Worm (Caenorhabditis elegans) whole organism, L3 larva: ENCODE measurements around the gene F01F1.15.
A peak's percentile ranks its signal among the peaks of the same experiment; 100 is the strongest.

Experiments
- R02D3.7 ChIP-seq: fragments of 150-350 bp; optimal IDR thresholded peaks from 2 replicates; lab custom pipeline; 2014; ENCODE audit warnings: missing biosample characterization, missing genetic modification characterization
- ZK546.5 ChIP-seq: sonication (generic microtip); optimal IDR thresholded peaks from 2 replicates; lab custom pipeline; 2017; ENCODE audit warnings: missing biosample characterization, missing genetic modification characterization
- aly-2 ChIP-seq: fragments of 150-350 bp; optimal IDR thresholded peaks from 2 replicates; lab custom pipeline; 2014; ENCODE audit warnings: missing biosample characterization, missing genetic modification characterization
- ama-1 ChIP-seq: fragments of 150-350 bp; optimal IDR thresholded peaks from 2 replicates; lab custom pipeline; 2018
- ceh-16 ChIP-seq: sonication (generic microtip); optimal IDR thresholded peaks from 2 replicates; lab custom pipeline; 2017; ENCODE audit warnings: missing biosample characterization, missing genetic modification characterization
- ceh-28 ChIP-seq: fragments of 150-350 bp; optimal IDR thresholded peaks from 2 replicates; lab custom pipeline; 2014; ENCODE audit warnings: missing biosample characterization, missing genetic modification reagents, missing genetic modification characterization
- ceh-82 ChIP-seq: fragments of 150-350 bp; optimal IDR thresholded peaks from 2 replicates; lab custom pipeline; 2014; ENCODE audit warnings: missing biosample characterization, missing genetic modification characterization
- ceh-9 ChIP-seq: sonication (generic microtip); optimal IDR thresholded peaks from 2 replicates; lab custom pipeline; 2018; ENCODE audit warnings: missing biosample characterization, missing genetic modification characterization
- daf-12 ChIP-seq: fragments of 150-350 bp; optimal IDR thresholded peaks from 2 replicates; lab custom pipeline; 2014; ENCODE audit warnings: missing biosample characterization, missing genetic modification reagents, missing genetic modification characterization
- egl-27 ChIP-seq: sonication (generic microtip); optimal IDR thresholded peaks from 4 replicates; lab custom pipeline; 2017; ENCODE audit warnings: missing biosample characterization, missing genetic modification reagents, missing genetic modification characterization
- egl-5 ChIP-seq: fragments of 150-350 bp; optimal IDR thresholded peaks from 2 replicates; lab custom pipeline; 2017; ENCODE audit warnings: missing biosample characterization, missing genetic modification reagents, missing genetic modification characterization, inconsistent platforms
- elt-1 ChIP-seq: fragments of 150-350 bp; optimal IDR thresholded peaks from 2 replicates; lab custom pipeline; 2014; ENCODE audit warnings: missing biosample characterization, missing genetic modification characterization
- elt-2 ChIP-seq: sonication (generic microtip); optimal IDR thresholded peaks from 2 replicates; lab custom pipeline; 2016; ENCODE audit warnings: missing genetic modification reagents, mild to moderate bottlenecking, missing genetic modification characterization, missing compliant biosample characterization
- elt-3 ChIP-seq, 3 experiments: fragments of 150-350 bp in 1 of 3; sonication (generic microtip) in 2 of 3; optimal IDR thresholded peaks; 2 replicates in 2 of 3; 4 replicates in 1 of 3; lab custom pipeline; 2014 to 2017; ENCODE audit warnings: missing biosample characterization in 3 of 3, missing genetic modification characterization in 3 of 3
- eor-1 ChIP-seq, 2 experiments: fragments of 150-350 bp; optimal IDR thresholded peaks; 2 replicates each; lab custom pipeline; 2014 to 2018; ENCODE audit warnings: missing biosample characterization in 2 of 2, missing genetic modification characterization in 2 of 2
- fkh-10 ChIP-seq: sonication (generic microtip); optimal IDR thresholded peaks from 2 replicates; lab custom pipeline; 2017; ENCODE audit warnings: missing biosample characterization, missing genetic modification reagents, missing genetic modification characterization
- fkh-2 ChIP-seq: fragments of 150-350 bp; optimal IDR thresholded peaks from 2 replicates; lab custom pipeline; 2014; ENCODE audit warnings: missing biosample characterization, missing genetic modification reagents, missing genetic modification characterization
- fos-1 ChIP-seq: fragments of 150-350 bp; optimal IDR thresholded peaks from 2 replicates; lab custom pipeline; 2014; ENCODE audit warnings: missing biosample characterization, missing genetic modification characterization
- hmg-11 ChIP-seq: sonication (generic microtip); optimal IDR thresholded peaks from 2 replicates; lab custom pipeline; 2016; ENCODE audit warnings: missing genetic modification characterization, missing compliant biosample characterization
- jun-1 ChIP-seq: fragments of 150-350 bp; optimal IDR thresholded peaks from 2 replicates; lab custom pipeline; 2014; ENCODE audit warnings: missing biosample characterization, missing genetic modification reagents, missing genetic modification characterization
- lin-15B ChIP-seq: fragments of 150-350 bp; optimal IDR thresholded peaks from 2 replicates; lab custom pipeline; 2014; ENCODE audit warnings: missing biosample characterization, missing genetic modification characterization
- lin-39 ChIP-seq: fragments of 150-350 bp; optimal IDR thresholded peaks from 2 replicates; lab custom pipeline; 2018; ENCODE audit warnings: missing biosample characterization, missing genetic modification reagents, missing genetic modification characterization
- lsy-12 ChIP-seq: sonication (generic microtip); optimal IDR thresholded peaks from 2 replicates; lab custom pipeline; 2016; ENCODE audit warnings: mild to moderate bottlenecking, missing genetic modification characterization, missing compliant biosample characterization
- mdl-1 ChIP-seq: fragments of 150-350 bp; optimal IDR thresholded peaks from 2 replicates; lab custom pipeline; 2014; ENCODE audit warnings: missing biosample characterization, missing genetic modification characterization
- mml-1 ChIP-seq: fragments of 150-350 bp; sonication (generic microtip); optimal IDR thresholded peaks from 3 replicates; lab custom pipeline; 2014; ENCODE audit warnings: missing biosample characterization, missing genetic modification characterization
- nfya-1 ChIP-seq: sonication (generic microtip); optimal IDR thresholded peaks from 2 replicates; lab custom pipeline; 2017; ENCODE audit warnings: missing genetic modification characterization, mild to moderate bottlenecking, missing compliant biosample characterization, antibody characterized with exemption, moderate library complexity; ENCODE audit not compliant: insufficient read depth
- nhr-11 ChIP-seq: fragments of 150-350 bp; optimal IDR thresholded peaks from 2 replicates; lab custom pipeline; 2014; ENCODE audit warnings: missing biosample characterization, missing genetic modification characterization
- nhr-12 ChIP-seq: fragments of 150-350 bp; optimal IDR thresholded peaks from 2 replicates; lab custom pipeline; 2014; ENCODE audit warnings: missing biosample characterization, missing genetic modification characterization
- nhr-23 ChIP-seq: fragments of 150-350 bp; optimal IDR thresholded peaks from 2 replicates; lab custom pipeline; 2014; ENCODE audit warnings: missing biosample characterization, missing genetic modification reagents, missing genetic modification characterization
- nhr-237 ChIP-seq: fragments of 150-350 bp; optimal IDR thresholded peaks from 2 replicates; lab custom pipeline; 2014; ENCODE audit warnings: missing biosample characterization, missing genetic modification characterization
- nhr-25 ChIP-seq: sonication (generic microtip); optimal IDR thresholded peaks from 2 replicates; lab custom pipeline; 2017; ENCODE audit warnings: missing biosample characterization, missing genetic modification characterization
- nhr-28 ChIP-seq: fragments of 150-350 bp; optimal IDR thresholded peaks from 2 replicates; lab custom pipeline; 2014; ENCODE audit warnings: missing biosample characterization, missing genetic modification characterization
- nhr-43 ChIP-seq: sonication (generic microtip); optimal IDR thresholded peaks from 2 replicates; lab custom pipeline; 2016; ENCODE audit warnings: mild to moderate bottlenecking, missing genetic modification characterization, missing compliant biosample characterization; ENCODE audit not compliant: poor library complexity, severe bottlenecking
- nhr-67 ChIP-seq: fragments of 150-350 bp; optimal IDR thresholded peaks from 2 replicates; lab custom pipeline; 2014; ENCODE audit warnings: missing biosample characterization, missing genetic modification characterization
- nhr-76 ChIP-seq: fragments of 150-350 bp; sonication (generic microtip); optimal IDR thresholded peaks from 5 replicates; lab custom pipeline; 2014; ENCODE audit warnings: missing biosample characterization, missing genetic modification characterization
- nhr-77 ChIP-seq: fragments of 150-350 bp; optimal IDR thresholded peaks from 2 replicates; lab custom pipeline; 2014; ENCODE audit warnings: missing biosample characterization, missing genetic modification characterization
- pha-4 ChIP-seq: fragments of 150-350 bp; optimal IDR thresholded peaks from 2 replicates; lab custom pipeline; 2014; ENCODE audit warnings: missing biosample characterization, missing genetic modification reagents, missing genetic modification characterization
- pqm-1 ChIP-seq: fragments of 150-350 bp; optimal IDR thresholded peaks from 2 replicates; lab custom pipeline; 2017; ENCODE audit warnings: missing biosample characterization, missing genetic modification characterization, inconsistent platforms
- sea-2 ChIP-seq: fragments of 150-350 bp; sonication (generic microtip); optimal IDR thresholded peaks from 4 replicates; lab custom pipeline; 2014; ENCODE audit warnings: missing biosample characterization, missing genetic modification reagents, missing genetic modification characterization
- skn-1 ChIP-seq: fragments of 150-350 bp; optimal IDR thresholded peaks from 2 replicates; lab custom pipeline; 2014; ENCODE audit warnings: missing biosample characterization, missing genetic modification characterization
- snpc-4 ChIP-seq: fragments of 150-350 bp; optimal IDR thresholded peaks from 2 replicates; lab custom pipeline; 2014; ENCODE audit warnings: missing biosample characterization, missing genetic modification characterization
- tbx-2 ChIP-seq: sonication (generic microtip); optimal IDR thresholded peaks from 2 replicates; lab custom pipeline; 2016; ENCODE audit warnings: mild to moderate bottlenecking, missing genetic modification characterization, missing compliant biosample characterization
- unc-39 ChIP-seq: sonication (generic microtip); optimal IDR thresholded peaks from 4 replicates; lab custom pipeline; 2017; ENCODE audit warnings: missing biosample characterization, missing genetic modification characterization
- unc-62 ChIP-seq: fragments of 150-350 bp; sonication (generic microtip); optimal IDR thresholded peaks from 4 replicates; lab custom pipeline; 2014; ENCODE audit warnings: missing biosample characterization, missing genetic modification reagents, missing genetic modification characterization
- zag-1 ChIP-seq: fragments of 150-350 bp; optimal IDR thresholded peaks from 2 replicates; lab custom pipeline; 2014; ENCODE audit warnings: missing biosample characterization, missing genetic modification characterization
- ztf-11 ChIP-seq: fragments of 150-350 bp; optimal IDR thresholded peaks from 2 replicates; lab custom pipeline; 2014; ENCODE audit warnings: missing biosample characterization, missing genetic modification characterization
- ztf-4 ChIP-seq: fragments of 150-350 bp; optimal IDR thresholded peaks from 2 replicates; lab custom pipeline; 2014; ENCODE audit warnings: missing biosample characterization, missing genetic modification characterization

The F01F1.15 gene

ce11 chrIII:5874664-5875417, 5.5 kb upstream of the F01F1.15 start:
- TF ChIP-seq fkh-2 (tag; lab: Kevin White, UChicago) (no peak), ceh-28 (no peak), ztf-4 (tag; lab: Kevin White, UChicago) (no peak), nhr-12 (no peak), nhr-43 (tag; lab: Kevin White, UChicago) (peak; percentile 52), unc-39 (tag; lab: Kevin White, UChicago) (no peak), lsy-12 (tag; lab: Kevin White, UChicago) (no peak), nhr-28 (tag; lab: Kevin White, UChicago) (no peak), unc-62 (GFP tag; lab: Kevin White, UChicago) (no peak), elt-2 (no peak), ama-1 (lab: Kevin White, UChicago) (peak; percentile 48), nhr-23 (no peak)

ce11 chrIII:5874263-5874662, 4.9 kb upstream of the F01F1.15 start:
- no peak for TF ChIP-seq elt-1 (tag; lab: Kevin White, UChicago)
- TF ChIP-seq ceh-16 (tag; lab: Kevin White, UChicago) = no peak
- TF ChIP-seq nfya-1 = no peak
- no peak for TF ChIP-seq lin-15B (tag; lab: Kevin White, UChicago)
- peak; percentile 96 for TF ChIP-seq ama-1 (lab: Kevin White, UChicago)
- no peak for TF ChIP-seq ceh-82 (tag; lab: Kevin White, UChicago)
- TF ChIP-seq sea-2 = no peak
- TF ChIP-seq egl-27 (tag; lab: Kevin White, UChicago) = no peak
- peak; percentile 92 for TF ChIP-seq nhr-43 (tag; lab: Kevin White, UChicago)
- TF ChIP-seq ZK546.5 (tag; lab: Kevin White, UChicago) = no peak
- peak; percentile 17 to 83 (median 76) for TF ChIP-seq elt-3 (tag; optimal IDR thresholded peaks at IDR 0.05; lab: Kevin White, UChicago)
- no peak for TF ChIP-seq eor-1 (tag; optimal IDR thresholded peaks at IDR 0.05; lab: Kevin White, UChicago)
- no peak for TF ChIP-seq aly-2 (tag; lab: Kevin White, UChicago)
- no peak for TF ChIP-seq mml-1 (tag; lab: Kevin White, UChicago)
- TF ChIP-seq ztf-11 (tag; lab: Kevin White, UChicago) = no peak
- TF ChIP-seq egl-5 (tag; lab: Kevin White, UChicago) = no peak
- TF ChIP-seq pha-4 (tag; lab: Kevin White, UChicago) = no peak
- TF ChIP-seq mdl-1 = no peak
- TF ChIP-seq pqm-1 = peak; percentile 8
- TF ChIP-seq nhr-77 = no peak
- TF ChIP-seq zag-1 (tag; lab: Kevin White, UChicago) = no peak
- TF ChIP-seq ceh-28 = no peak
- TF ChIP-seq nhr-237 = no peak
- TF ChIP-seq fos-1 (tag; lab: Kevin White, UChicago) = peak; percentile 5
- no peak for TF ChIP-seq nhr-12
- TF ChIP-seq tbx-2 (tag; lab: Kevin White, UChicago) = no peak
- TF ChIP-seq lin-39 = no peak
- peak; percentile 64 for TF ChIP-seq nhr-25
- TF ChIP-seq ztf-4 (tag; lab: Kevin White, UChicago) = peak; percentile 14
- TF ChIP-seq lsy-12 (tag; lab: Kevin White, UChicago) = peak; percentile 38
- no peak for TF ChIP-seq unc-39 (tag; lab: Kevin White, UChicago)
- no peak for TF ChIP-seq R02D3.7 (tag; lab: Kevin White, UChicago)
- TF ChIP-seq elt-2 = peak; percentile 41
- no peak for TF ChIP-seq nhr-11 (tag; lab: Kevin White, UChicago)
- no peak for TF ChIP-seq fkh-2 (tag; lab: Kevin White, UChicago)
- no peak for TF ChIP-seq snpc-4
- TF ChIP-seq nhr-28 (tag; lab: Kevin White, UChicago) = no peak
- peak; percentile 5 for TF ChIP-seq nhr-76
- TF ChIP-seq ceh-9 (tag; lab: Kevin White, UChicago) = no peak
- no peak for TF ChIP-seq skn-1
- TF ChIP-seq jun-1 (tag; lab: Kevin White, UChicago) = peak; percentile 48
- TF ChIP-seq daf-12 (tag; lab: Kevin White, UChicago) = no peak
- TF ChIP-seq unc-62 (GFP tag; lab: Kevin White, UChicago) = peak; percentile 66
- no peak for TF ChIP-seq hmg-11 (tag; lab: Kevin White, UChicago)
- no peak for TF ChIP-seq fkh-10 (GFP tag; lab: Kevin White, UChicago)
- TF ChIP-seq nhr-23 = peak; percentile 78
- no peak for TF ChIP-seq nhr-67 (tag; lab: Kevin White, UChicago)
